Worm (Caenorhabditis elegans) whole organism, young adult: ENCODE measurements around the gene Y51H4A.938.
A peak's percentile ranks its signal among the peaks of the same experiment; 100 is the strongest.

Experiments used
- B0019.2 ChIP-seq: fragments of 200-800 bp; sonication (Bioruptor generic); conservative IDR thresholded peaks from 2 replicates; pipeline ENCODE4 v1.3.6; 2022; ENCODE audit warnings: missing genetic modification reagents, missing genetic modification characterization, missing compliant biosample characterization
- B0261.1 ChIP-seq: sonication (generic microtip); optimal IDR thresholded peaks from 2 replicates; lab custom pipeline; 2016; ENCODE audit warnings: mild to moderate bottlenecking, missing genetic modification characterization, moderate library complexity, missing compliant biosample characterization
- F10E7.11 ChIP-seq: sonication (generic microtip); optimal IDR thresholded peaks from 2 replicates; lab custom pipeline; 2017; ENCODE audit warnings: mild to moderate bottlenecking, missing genetic modification characterization, moderate library complexity, missing compliant biosample characterization
- F22D6.2 ChIP-seq: sonication (generic microtip); optimal IDR thresholded peaks from 2 replicates; lab custom pipeline; 2016; ENCODE audit warnings: mild to moderate bottlenecking, missing genetic modification characterization, missing compliant biosample characterization
- F52B5.7 ChIP-seq: sonication (generic microtip); optimal IDR thresholded peaks from 2 replicates; lab custom pipeline; 2016; ENCODE audit warnings: mild to moderate bottlenecking, missing genetic modification characterization, missing compliant biosample characterization
- K11D2.4 ChIP-seq: fragments of 200-800 bp; sonication (Bioruptor generic); IDR thresholded peaks from 2 replicates; pipeline ENCODE4 v1.3.6; 2022; ENCODE audit warnings: missing genetic modification reagents, missing genetic modification characterization, missing compliant biosample characterization
- K12H6.12 ChIP-seq: fragments of 200-800 bp; sonication (Bioruptor generic); optimal IDR thresholded peaks from 2 replicates; lab custom pipeline; 2018; ENCODE audit warnings: mild to moderate bottlenecking, missing genetic modification characterization, missing compliant biosample characterization
- Y67H2A.10 ChIP-seq: fragments of 200-800 bp; sonication (Bioruptor generic); conservative IDR thresholded peaks from 2 replicates; pipeline ENCODE4 v1.3.6; 2022; ENCODE audit warnings: missing genetic modification reagents, missing genetic modification characterization, missing compliant biosample characterization
- Y79H2A.3 ChIP-seq: fragments of 200-800 bp; sonication (Bioruptor generic); conservative IDR thresholded peaks from 2 replicates; pipeline ENCODE4 v1.3.6; 2022; ENCODE audit warnings: missing genetic modification reagents, missing genetic modification characterization, missing compliant biosample characterization
- ZK185.1 ChIP-seq: sonication (generic microtip); optimal IDR thresholded peaks from 2 replicates; lab custom pipeline; 2016; ENCODE audit warnings: mild to moderate bottlenecking, missing genetic modification characterization, missing compliant biosample characterization; ENCODE audit not compliant: poor library complexity, severe bottlenecking
- athp-1 ChIP-seq: sonication (generic microtip); optimal IDR thresholded peaks from 2 replicates; lab custom pipeline; 2017; ENCODE audit warnings: mild to moderate bottlenecking, missing genetic modification characterization, missing compliant biosample characterization
- attf-3 ChIP-seq: fragments of 200-800 bp; sonication (Bioruptor generic); conservative IDR thresholded peaks from 2 replicates; pipeline ENCODE4 v1.3.6; 2022; ENCODE audit warnings: missing genetic modification reagents, missing genetic modification characterization, missing compliant biosample characterization
- attf-5 ChIP-seq: fragments of 200-800 bp; sonication (Bioruptor generic); optimal IDR thresholded peaks from 2 replicates; lab custom pipeline; 2018; ENCODE audit warnings: mild to moderate bottlenecking, missing genetic modification characterization, missing compliant biosample characterization
- attf-6 ChIP-seq: fragments of 200-800 bp; sonication (Bioruptor generic); IDR thresholded peaks from 2 replicates; pipeline ENCODE4 v1.3.6; 2022; ENCODE audit warnings: missing genetic modification reagents, missing genetic modification characterization, missing compliant biosample characterization
- bed-2 ChIP-seq: fragments of 200-800 bp; sonication (Bioruptor generic); IDR thresholded peaks from 2 replicates; pipeline ENCODE4 v1.3.6; 2022; ENCODE audit warnings: missing genetic modification reagents, missing genetic modification characterization, missing compliant biosample characterization
- cebp-2 ChIP-seq: fragments of 200-800 bp; sonication (Bioruptor generic); IDR thresholded peaks from 2 replicates; pipeline ENCODE4 v1.3.6; 2022; ENCODE audit warnings: missing genetic modification characterization, missing compliant biosample characterization
- ceh-100 ChIP-seq: fragments of 200-800 bp; sonication (Bioruptor generic); IDR thresholded peaks from 2 replicates; pipeline ENCODE4 v1.3.6; 2022; ENCODE audit warnings: missing genetic modification reagents, missing genetic modification characterization, missing compliant biosample characterization
- ceh-58 ChIP-seq: fragments of 200-800 bp; sonication (Bioruptor generic); IDR thresholded peaks from 2 replicates; pipeline ENCODE4 v1.3.6; 2022; ENCODE audit warnings: missing genetic modification characterization, missing compliant biosample characterization
- ceh-91 ChIP-seq: fragments of 200-800 bp; sonication (Bioruptor generic); IDR thresholded peaks from 2 replicates; pipeline ENCODE4 v1.3.6; 2022; ENCODE audit warnings: missing genetic modification reagents, missing genetic modification characterization, missing compliant biosample characterization
- egl-44 ChIP-seq: fragments of 200-800 bp; sonication (Bioruptor generic); IDR thresholded peaks from 2 replicates; pipeline ENCODE4 v1.3.6; 2022; ENCODE audit warnings: missing genetic modification reagents, missing genetic modification characterization, missing compliant biosample characterization
- ekl-4 ChIP-seq: fragments of 200-800 bp; sonication (Bioruptor generic); IDR thresholded peaks from 2 replicates; pipeline ENCODE4 v1.3.6; 2022; ENCODE audit warnings: missing genetic modification reagents, missing genetic modification characterization, missing compliant biosample characterization
- gei-17 ChIP-seq: fragments of 200-800 bp; sonication (Bioruptor generic); optimal IDR thresholded peaks from 2 replicates; lab custom pipeline; 2018; ENCODE audit warnings: mild to moderate bottlenecking, missing genetic modification characterization, missing compliant biosample characterization
- hmg-1.2 ChIP-seq: fragments of 200-800 bp; sonication (Bioruptor generic); IDR thresholded peaks from 2 replicates; pipeline ENCODE4 v1.3.6; 2022; ENCODE audit warnings: missing genetic modification reagents, missing genetic modification characterization, missing compliant biosample characterization
- hmg-20 ChIP-seq: fragments of 200-800 bp; sonication (Bioruptor generic); IDR thresholded peaks from 2 replicates; pipeline ENCODE4 v1.3.6; 2022; ENCODE audit warnings: missing genetic modification reagents, missing genetic modification characterization, missing compliant biosample characterization
- hsf-1 ChIP-seq: fragments of 200-800 bp; sonication (Bioruptor generic); IDR thresholded peaks from 2 replicates; pipeline ENCODE4 v1.3.6; 2022; ENCODE audit warnings: missing genetic modification reagents, missing genetic modification characterization, missing compliant biosample characterization
- let-607 ChIP-seq, 2 experiments: fragments of 200-800 bp in 1 of 2; sonication (Bioruptor generic) in 1 of 2; sonication (generic microtip) in 1 of 2; optimal IDR thresholded peaks; 2 replicates each; lab custom pipeline; 2016 to 2018; ENCODE audit warnings: mild to moderate bottlenecking in 2 of 2, missing compliant biosample characterization in 2 of 2, missing genetic modification characterization in 2 of 2, moderate library complexity in 2 of 2, missing genotype in 1 of 2
- lin-26 ChIP-seq: fragments of 200-800 bp; sonication (Bioruptor generic); IDR thresholded peaks from 2 replicates; pipeline ENCODE4 v1.3.6; 2022; ENCODE audit warnings: missing genetic modification reagents, missing genetic modification characterization, missing compliant biosample characterization
- lin-40 ChIP-seq: sonication (generic microtip); optimal IDR thresholded peaks from 2 replicates; lab custom pipeline; 2016; ENCODE audit warnings: missing genetic modification characterization, mild to moderate bottlenecking, missing compliant biosample characterization, missing genotype, missing genetic modification reagents
- lin-54 ChIP-seq: fragments of 200-800 bp; sonication (Bioruptor generic); optimal IDR thresholded peaks from 2 replicates; lab custom pipeline; 2018; ENCODE audit warnings: mild to moderate bottlenecking, missing genetic modification characterization, missing compliant biosample characterization
- lir-1 ChIP-seq: fragments of 200-800 bp; sonication (Bioruptor generic); conservative IDR thresholded peaks from 2 replicates; pipeline ENCODE4 v1.3.6; 2022; ENCODE audit warnings: missing genetic modification reagents, missing genetic modification characterization, missing compliant biosample characterization
- lsy-27 ChIP-seq: sonication (generic microtip); optimal IDR thresholded peaks from 2 replicates; lab custom pipeline; 2017; ENCODE audit warnings: missing genetic modification characterization, mild to moderate bottlenecking, missing compliant biosample characterization, antibody characterized with exemption, missing genotype, borderline replicate concordance; ENCODE audit not compliant: insufficient read depth
- madf-10 ChIP-seq: sonication (generic microtip); optimal IDR thresholded peaks from 2 replicates; lab custom pipeline; 2016; ENCODE audit warnings: mild to moderate bottlenecking, missing genetic modification characterization, missing compliant biosample characterization
- madf-3 ChIP-seq: fragments of 200-800 bp; sonication (Bioruptor generic); IDR thresholded peaks from 2 replicates; pipeline ENCODE4 v1.3.6; 2022; ENCODE audit warnings: missing genetic modification reagents, missing genetic modification characterization, missing compliant biosample characterization
- mel-28 ChIP-seq: sonication (generic microtip); optimal IDR thresholded peaks from 2 replicates; lab custom pipeline; 2016; ENCODE audit warnings: borderline replicate concordance, mild to moderate bottlenecking, missing genetic modification characterization, missing compliant biosample characterization
- mes-4 ChIP-seq: sonication (generic microtip); optimal IDR thresholded peaks from 2 replicates; lab custom pipeline; 2016; ENCODE audit warnings: missing genotype, missing genetic modification characterization, missing compliant biosample characterization
- mxl-1 ChIP-seq: sonication (generic microtip); optimal IDR thresholded peaks from 2 replicates; lab custom pipeline; 2016; ENCODE audit warnings: missing genetic modification characterization, missing compliant biosample characterization
- nfyb-1 ChIP-seq: fragments of 200-800 bp; sonication (Bioruptor generic); IDR thresholded peaks from 2 replicates; pipeline ENCODE4 v1.3.6; 2022; ENCODE audit warnings: missing genetic modification reagents, missing genetic modification characterization, missing compliant biosample characterization
- nhr-80 ChIP-seq: sonication (generic microtip); optimal IDR thresholded peaks from 2 replicates; lab custom pipeline; 2016; ENCODE audit warnings: missing genetic modification characterization, missing compliant biosample characterization
- nhr-90 ChIP-seq: sonication (generic microtip); optimal IDR thresholded peaks from 2 replicates; lab custom pipeline; 2016; ENCODE audit warnings: missing genotype, mild to moderate bottlenecking, missing genetic modification characterization, missing compliant biosample characterization
- rpc-1 ChIP-seq, 2 experiments: fragments of 150-350 bp in 1 of 2; sonication (generic microtip) in 1 of 2; optimal IDR thresholded peaks; 2 replicates each; lab custom pipeline; 2014 to 2018; ENCODE audit warnings: missing biosample characterization in 1 of 2, missing genetic modification characterization in 1 of 2, missing genetic modification reagents in 1 of 2, missing genotype in 1 of 2
- snpc-4 ChIP-seq, 5 experiments: fragments of 150-350 bp in 1 of 5; sonication (generic microtip) in 4 of 5; optimal IDR thresholded peaks; 2 replicates each; lab custom pipeline; 2014 to 2018; ENCODE audit warnings: missing genetic modification characterization in 5 of 5, missing biosample characterization in 3 of 5, antibody characterized with exemption in 2 of 5, mild to moderate bottlenecking in 2 of 5, missing compliant biosample characterization in 2 of 5, missing genotype in 2 of 5, moderate library complexity in 2 of 5, missing genetic modification reagents in 1 of 5
- somi-1 ChIP-seq: fragments of 200-800 bp; sonication (Bioruptor generic); optimal IDR thresholded peaks from 2 replicates; lab custom pipeline; 2018; ENCODE audit warnings: mild to moderate bottlenecking, missing genetic modification characterization, missing compliant biosample characterization
- tbx-9 ChIP-seq: sonication (generic microtip); optimal IDR thresholded peaks from 2 replicates; lab custom pipeline; 2016; ENCODE audit warnings: borderline replicate concordance, missing genetic modification characterization, inconsistent platforms, missing compliant biosample characterization
- unc-62 ChIP-seq: fragments of 150-350 bp; optimal IDR thresholded peaks from 2 replicates; lab custom pipeline; 2014; ENCODE audit warnings: missing biosample characterization, missing genetic modification reagents, missing genetic modification characterization
- zfh-2 ChIP-seq: fragments of 200-800 bp; sonication (Bioruptor generic); conservative IDR thresholded peaks from 2 replicates; pipeline ENCODE4 v1.3.6; 2022; ENCODE audit warnings: missing genetic modification reagents, missing genetic modification characterization, missing compliant biosample characterization
- ztf-26 ChIP-seq: sonication (generic microtip); optimal IDR thresholded peaks from 2 replicates; lab custom pipeline; 2017; ENCODE audit warnings: missing genetic modification characterization, missing compliant biosample characterization
- ztf-6 ChIP-seq: fragments of 200-800 bp; sonication (Bioruptor generic); IDR thresholded peaks from 2 replicates; pipeline ENCODE4 v1.3.6; 2022; ENCODE audit warnings: missing genetic modification reagents, missing genetic modification characterization, missing compliant biosample characterization

Gene Y51H4A.938

ce11 chrIV:16492327-16492726 is 11.3 kb downstream of the Y51H4A.938 start (continued):
- no peak for TF ChIP-seq athp-1
- no peak for TF ChIP-seq B0019.2 (GFP tag; lab: Robert Waterston, UW)
- TF ChIP-seq gei-17 (GFP tag; lab: Kevin White, UChicago), result peak; percentile 30
- TF ChIP-seq let-607 (tag; optimal IDR thresholded peaks at IDR 0.05; lab: Kevin White, UChicago), result peak in 1 of 2 experiments; percentile 48
- peak; percentile 83 for TF ChIP-seq egl-44
- peak; percentile 89 for TF ChIP-seq lin-40 (tag; lab: Kevin White, UChicago)
- TF ChIP-seq unc-62 (GFP tag; lab: Kevin White, UChicago), result peak; percentile 14
- 0 out of 2 replicates have a peak, but pooled peaks have one; percentile 34 for TF ChIP-seq attf-3
- TF ChIP-seq K12H6.12 (tag; lab: Kevin White, UChicago), result peak; percentile 86
- TF ChIP-seq K11D2.4 (GFP tag; lab: Robert Waterston, UW), result peak; percentile 66; the same call in 1 of the 2 replicates
- no peak for TF ChIP-seq rpc-1 (optimal IDR thresholded peaks at IDR 0.05; lab: Kevin White, UChicago)
- TF ChIP-seq rpc-1 (tag; optimal IDR thresholded peaks at IDR 0.05; lab: Kevin White, UChicago), result no peak
- no peak for TF ChIP-seq B0261.1 (tag; lab: Kevin White, UChicago)
- peak; percentile 1 for TF ChIP-seq somi-1 (GFP tag; lab: Kevin White, UChicago)
- TF ChIP-seq Y67H2A.10, result peak; percentile 22; the same call in 1 of the 2 replicates
- TF ChIP-seq ceh-100 (GFP tag; lab: Robert Waterston, UW), result no peak
- peak; percentile 63 for TF ChIP-seq ZK185.1 (tag; lab: Kevin White, UChicago)
- TF ChIP-seq bed-2 (GFP tag; lab: Robert Waterston, UW), result peak; percentile 41; the same call in 1 of the 2 replicates
- no peak for TF ChIP-seq mes-4
- TF ChIP-seq hmg-20 (GFP tag; lab: Robert Waterston, UW), result no peak
- TF ChIP-seq lin-54, result peak; percentile 52
- peak; percentile 66 for TF ChIP-seq lin-26 (GFP tag; lab: Robert Waterston, UW)
- no peak for TF ChIP-seq Y79H2A.3 (GFP tag; lab: Robert Waterston, UW)
- peak; percentile 98 for TF ChIP-seq zfh-2 (GFP tag; lab: Robert Waterston, UW)
- TF ChIP-seq tbx-9 (tag; lab: Kevin White, UChicago), result no peak
- TF ChIP-seq ekl-4 (GFP tag; lab: Robert Waterston, UW), result peak; percentile 74; the same call in 1 of the 2 replicates
- peak; percentile 9 for TF ChIP-seq F22D6.2 (tag; lab: Kevin White, UChicago)
- TF ChIP-seq nfyb-1 (GFP tag; lab: Robert Waterston, UW), result peak; percentile 73
- TF ChIP-seq madf-10, result peak; percentile 89
- peak; percentile 39 for TF ChIP-seq snpc-4 (GFP tag; optimal IDR thresholded peaks at IDR 0.05; lab: Kevin White, UChicago)
- peak in 3 of 4 experiments; percentile 65 to 76 (median 72) for TF ChIP-seq snpc-4 (tag; optimal IDR thresholded peaks at IDR 0.05; lab: Kevin White, UChicago)
- TF ChIP-seq attf-5 (GFP tag; lab: Kevin White, UChicago), result peak; percentile 80
- no peak for TF ChIP-seq ztf-6 (GFP tag; lab: Robert Waterston, UW)
- peak; percentile 66 for TF ChIP-seq F10E7.11 (tag; lab: Kevin White, UChicago)
- peak; percentile 66 for TF ChIP-seq nhr-80 (tag; lab: Kevin White, UChicago)
- TF ChIP-seq mxl-1, result no peak
- TF ChIP-seq F52B5.7, result peak; percentile 36
- TF ChIP-seq lsy-27 (tag; lab: Kevin White, UChicago), result no peak
- TF ChIP-seq attf-6 (GFP tag; lab: Robert Waterston, UW), result no peak
- TF ChIP-seq nhr-90, result peak; percentile 39
- peak; percentile 26; the same call in 1 of the 2 replicates for TF ChIP-seq ceh-91
- peak; percentile 95 for TF ChIP-seq hmg-1.2 (GFP tag; lab: Robert Waterston, UW)
- no peak for TF ChIP-seq cebp-2 (GFP tag; lab: Robert Waterston, UW)
- peak; percentile 71 for TF ChIP-seq ztf-26 (tag; lab: Kevin White, UChicago)
- TF ChIP-seq lir-1 (GFP tag; lab: Robert Waterston, UW), result peak; percentile 93
- no peak for TF ChIP-seq ceh-58 (GFP tag; lab: Robert Waterston, UW)
- no peak for TF ChIP-seq hsf-1 (GFP tag; lab: Robert Waterston, UW)
- peak; percentile 23 for TF ChIP-seq mel-28
- TF ChIP-seq madf-3 (GFP tag; lab: Robert Waterston, UW), result no peak
